Worm (Caenorhabditis elegans) whole organism, early embryonic: ENCODE results near the gene nhr-102.

ENCODE experiments used
- B0310.2 ChIP-seq: sonication (generic microtip); optimal IDR thresholded peaks from 2 replicates; lab custom pipeline; 2016; ENCODE audit warnings: mild to moderate bottlenecking, missing genetic modification characterization, missing compliant biosample characterization
- ama-1 ChIP-seq: fragments of 150-350 bp; optimal IDR thresholded peaks from 2 replicates; lab custom pipeline; 2014
- ceh-13 ChIP-seq: fragments of 200-800 bp; sonication (Bioruptor generic); optimal IDR thresholded peaks from 2 replicates; lab custom pipeline; 2018; ENCODE audit warnings: mild to moderate bottlenecking, missing genetic modification characterization, missing compliant biosample characterization
- ceh-36 ChIP-seq: sonication (generic microtip); optimal IDR thresholded peaks from 2 replicates; lab custom pipeline; 2016; ENCODE audit warnings: missing genetic modification characterization, inconsistent platforms, missing compliant biosample characterization
- flt-1 ChIP-seq: fragments of 200-800 bp; sonication (Bioruptor generic); IDR thresholded peaks from 2 replicates; pipeline ENCODE4 v1.3.6; 2022; ENCODE audit warnings: missing genetic modification characterization, missing compliant biosample characterization
- hmg-4 ChIP-seq: fragments of 200-800 bp; sonication (Bioruptor generic); optimal IDR thresholded peaks from 2 replicates; lab custom pipeline; 2018; ENCODE audit warnings: mild to moderate bottlenecking, missing genetic modification characterization, missing compliant biosample characterization
- hnd-1 ChIP-seq: sonication (generic microtip); optimal IDR thresholded peaks from 2 replicates; lab custom pipeline; 2016; ENCODE audit warnings: missing genetic modification characterization, missing compliant biosample characterization
- scrt-1 ChIP-seq: fragments of 200-800 bp; sonication (Bioruptor generic); IDR thresholded peaks from 2 replicates; pipeline ENCODE4 v1.3.6; 2022; ENCODE audit warnings: missing genetic modification characterization, missing compliant biosample characterization
- sea-1 ChIP-seq: fragments of 200-800 bp; sonication (Bioruptor generic); conservative IDR thresholded peaks from 2 replicates; pipeline ENCODE4 v1.3.6; 2022; ENCODE audit warnings: missing genetic modification characterization, missing compliant biosample characterization
- tbx-11 ChIP-seq: fragments of 200-800 bp; sonication (Bioruptor generic); IDR thresholded peaks from 2 replicates; pipeline ENCODE4 v1.3.6; 2022; ENCODE audit warnings: missing genetic modification characterization, missing compliant biosample characterization
- tra-4 ChIP-seq: sonication (generic microtip); optimal IDR thresholded peaks from 2 replicates; lab custom pipeline; 2017; ENCODE audit warnings: missing genetic modification characterization, missing compliant biosample characterization

DNA sequence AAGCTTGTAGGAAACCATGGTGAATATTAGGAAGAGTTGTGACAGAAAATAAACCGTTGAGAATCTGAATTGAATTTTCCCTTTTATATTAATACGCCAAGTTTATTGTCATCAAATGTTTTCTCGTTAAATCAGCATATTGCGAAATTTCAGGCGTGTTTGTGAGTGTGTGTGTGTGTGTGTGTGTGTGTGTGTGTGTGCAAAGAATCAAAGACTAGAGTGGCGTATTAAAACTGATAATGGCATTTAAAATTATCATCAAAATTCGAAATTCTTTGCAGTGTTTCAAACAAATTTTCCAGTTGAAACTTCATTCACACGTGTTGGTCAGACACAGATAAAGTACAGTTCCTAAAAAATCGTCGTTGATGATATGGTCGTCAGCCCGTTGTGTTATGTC is 39.7 kb upstream of the nhr-102 start, which contains the start of gene gst-38:
- no peak for TF ChIP-seq ama-1 (lab: Kevin White, UChicago)
- no peak for TF ChIP-seq hmg-4 (GFP tag; lab: Kevin White, UChicago)
- TF ChIP-seq flt-1: no peak
- no peak for TF ChIP-seq ceh-13 (GFP tag; lab: Kevin White, UChicago)
- TF ChIP-seq tra-4: no peak
- TF ChIP-seq scrt-1 (GFP tag; lab: Robert Waterston, UW): no peak
- TF ChIP-seq hnd-1 (tag; lab: Kevin White, UChicago): no peak
- TF ChIP-seq tbx-11 (GFP tag; lab: Robert Waterston, UW): no peak
- TF ChIP-seq sea-1: no peak
- no peak for TF ChIP-seq ceh-36 (tag; lab: Kevin White, UChicago)
- TF ChIP-seq B0310.2 (tag; lab: Kevin White, UChicago): no peak
